Fruit fly (Drosophila melanogaster) whole organism, prepupa: Measurements from ENCODE around the gene GILT2.

ENCODE experiments used
- CG11294 ChIP-seq: fragments of 200-800 bp; sonication (Bioruptor generic); IDR thresholded peaks from 2 replicates; pipeline ENCODE4 v1.3.6; 2022; ENCODE audit warnings: missing biosample characterization, missing genetic modification characterization
- CG34406 ChIP-seq: fragments of 200-800 bp; sonication (Bioruptor generic); optimal IDR thresholded peaks from 3 replicates; lab custom pipeline; 2016; ENCODE audit warnings: missing biosample characterization, missing genetic modification characterization
- CG7368 ChIP-seq: fragments of 200-800 bp; sonication (Bioruptor generic); optimal IDR thresholded peaks from 3 replicates; lab custom pipeline; 2016; ENCODE audit warnings: missing biosample characterization, missing genetic modification characterization
- Lpt ChIP-seq: fragments of 200-800 bp; sonication (Bioruptor generic); optimal IDR thresholded peaks from 3 replicates; lab custom pipeline; 2016; ENCODE audit warnings: missing biosample characterization, missing genetic modification characterization
- Met ChIP-seq: fragments of 200-800 bp; sonication (Bioruptor generic); optimal IDR thresholded peaks from 3 replicates; lab custom pipeline; 2016; ENCODE audit warnings: missing biosample characterization, missing genetic modification characterization
- Sox102F ChIP-seq: fragments of 200-800 bp; sonication (Bioruptor generic); optimal IDR thresholded peaks from 2 replicates; lab custom pipeline; 2016; ENCODE audit warnings: missing biosample characterization, mild to moderate bottlenecking, missing genetic modification characterization
- acj6 ChIP-seq: fragments of 200-800 bp; sonication (Bioruptor generic); optimal IDR thresholded peaks from 3 replicates; lab custom pipeline; 2016; ENCODE audit warnings: missing biosample characterization, missing genetic modification characterization
- cyc ChIP-seq: fragments of 200-800 bp; sonication (Bioruptor generic); optimal IDR thresholded peaks from 3 replicates; lab custom pipeline; 2016; ENCODE audit warnings: missing biosample characterization, missing genetic modification characterization
- eg ChIP-seq: fragments of 200-800 bp; sonication (Bioruptor generic); IDR thresholded peaks from 3 replicates; pipeline ENCODE4 v1.3.6; 2022; ENCODE audit warnings: missing biosample characterization, missing genetic modification characterization
- fkh ChIP-seq: fragments of 200-800 bp; sonication (Bioruptor generic); optimal IDR thresholded peaks from 3 replicates; lab custom pipeline; 2017; ENCODE audit warnings: missing biosample characterization, mild to moderate bottlenecking, missing genetic modification characterization, moderate library complexity
- spab ChIP-seq: fragments of 200-800 bp; sonication (Bioruptor generic); optimal IDR thresholded peaks from 2 replicates; lab custom pipeline; 2017; ENCODE audit warnings: missing biosample characterization, mild to moderate bottlenecking, missing genetic modification characterization, missing genetic modification reagents
- ss ChIP-seq, 2 experiments: fragments of 200-800 bp; sonication (Bioruptor generic); optimal IDR thresholded peaks; 2 replicates in 1 of 2; 3 replicates in 1 of 2; lab custom pipeline; 2017 to 2018; ENCODE audit warnings: mild to moderate bottlenecking in 2 of 2, missing biosample characterization in 2 of 2, missing genetic modification characterization in 2 of 2, moderate library complexity in 1 of 2
- topi ChIP-seq: fragments of 200-800 bp; sonication (Bioruptor generic); optimal IDR thresholded peaks from 3 replicates; lab custom pipeline; 2016; ENCODE audit warnings: missing biosample characterization, missing genetic modification characterization

GILT2 gene

DNA sequence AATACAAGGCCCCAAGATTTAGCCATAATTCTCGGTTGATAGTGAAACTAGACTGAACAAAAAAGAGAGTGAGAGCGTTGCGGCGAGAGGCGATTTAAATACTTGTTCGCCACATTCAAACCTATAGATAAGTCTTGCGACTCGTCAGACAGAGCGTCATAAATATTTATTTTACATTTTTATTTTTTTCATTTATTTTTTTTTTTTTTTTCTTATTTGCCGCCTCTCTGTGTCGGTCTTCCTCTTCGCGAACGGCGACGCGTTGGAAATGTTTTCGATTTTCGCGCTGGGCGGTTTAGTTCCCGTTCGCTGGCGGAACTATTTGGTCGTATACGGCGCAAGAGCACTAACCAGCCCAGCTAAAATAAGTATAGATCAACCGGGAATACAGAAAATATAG is 49.4 kb downstream of the GILT2 start (continued):
- TF ChIP-seq ss (GFP tag; optimal IDR thresholded peaks at IDR 0.05; lab: Kevin White, UChicago), result peak; percentile 60 to 77
- TF ChIP-seq cyc, result no peak
- no peak for TF ChIP-seq topi
- TF ChIP-seq Sox102F, result no peak
- no peak for TF ChIP-seq Met (GFP tag; lab: Kevin White, UChicago)
- peak; percentile 10 for TF ChIP-seq Lpt (GFP tag; lab: Kevin White, UChicago)
- TF ChIP-seq CG7368 (GFP tag; lab: Kevin White, UChicago), result no peak
- TF ChIP-seq, all 60 proteins: peak for 24

DNA sequence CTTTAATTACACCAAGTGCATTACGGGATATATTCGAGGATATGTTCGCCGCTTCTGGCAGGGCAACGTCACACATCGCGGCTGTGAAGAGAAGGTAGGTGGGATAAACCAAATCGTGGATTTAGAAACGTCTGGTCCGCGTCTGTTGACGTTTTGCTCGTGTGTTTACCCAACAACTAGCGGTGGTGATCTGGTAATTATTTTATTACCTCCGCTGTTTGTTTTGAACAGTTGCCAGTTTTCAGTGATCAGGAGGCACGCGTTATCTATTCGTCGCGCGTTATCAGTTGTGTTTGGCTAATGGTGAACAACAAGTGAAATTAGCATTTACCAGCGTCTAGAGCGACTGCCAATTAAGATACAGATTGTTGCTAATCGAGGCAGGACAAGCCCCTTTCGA is 50.4 kb downstream of the GILT2 start:
- 0 out of 3 replicates have a peak, but pooled peaks have one; percentile 9 for TF ChIP-seq eg
- TF ChIP-seq CG34406 (GFP tag; lab: Kevin White, UChicago), result no peak
- no peak for TF ChIP-seq CG11294 (GFP tag; lab: Robert Waterston, UW)
- peak; percentile 93 for TF ChIP-seq fkh
- no peak for TF ChIP-seq spab
- TF ChIP-seq acj6 (GFP tag; lab: Kevin White, UChicago), result no peak
